Fruit fly (Drosophila melanogaster) Kc167 (cell line): Measurements from ENCODE around the gene Pmvk.

Experiments
- Myc ChIP-seq: fragments of >200 bp; optimal IDR thresholded peaks from 2 replicates; lab custom pipeline; 2017; ENCODE audit warnings: missing external identifiers
- Sin3A ChIP-seq: fragments of >200 bp; optimal IDR thresholded peaks from 2 replicates; lab custom pipeline; 2018; ENCODE audit warnings: missing external identifiers
- h ChIP-seq: fragments of >200 bp; optimal IDR thresholded peaks from 3 replicates; lab custom pipeline; 2018; ENCODE audit warnings: missing external identifiers
- insv ChIP-seq: fragments of >200 bp; optimal IDR thresholded peaks from 3 replicates; lab custom pipeline; 2018; ENCODE audit warnings: missing external identifiers

dm6 chr2L:19563029-19563980 is 16.8 kb downstream of the Pmvk start, which contains the start of gene CG13078:
- no peak for TF ChIP-seq Sin3A
- TF ChIP-seq Myc (lab: Kevin White, UChicago), result no peak
- no peak for TF ChIP-seq h
- no peak for TF ChIP-seq insv
